Worm (Caenorhabditis elegans) whole organism, late embryonic: ENCODE measurements around the gene C45H4.18.

ENCODE experiments used
- ceh-31 ChIP-seq: sonication (generic microtip); optimal IDR thresholded peaks from 2 replicates; lab custom pipeline; 2016; ENCODE audit warnings: missing genetic modification characterization, missing compliant biosample characterization
- unc-55 ChIP-seq: sonication (generic microtip); optimal IDR thresholded peaks from 2 replicates; lab custom pipeline; 2017; ENCODE audit warnings: missing biosample characterization, missing genetic modification reagents, missing genetic modification characterization
- unc-86 ChIP-seq: sonication (generic microtip); optimal IDR thresholded peaks from 2 replicates; lab custom pipeline; 2016; ENCODE audit warnings: missing genetic modification characterization, missing compliant biosample characterization

DNA sequence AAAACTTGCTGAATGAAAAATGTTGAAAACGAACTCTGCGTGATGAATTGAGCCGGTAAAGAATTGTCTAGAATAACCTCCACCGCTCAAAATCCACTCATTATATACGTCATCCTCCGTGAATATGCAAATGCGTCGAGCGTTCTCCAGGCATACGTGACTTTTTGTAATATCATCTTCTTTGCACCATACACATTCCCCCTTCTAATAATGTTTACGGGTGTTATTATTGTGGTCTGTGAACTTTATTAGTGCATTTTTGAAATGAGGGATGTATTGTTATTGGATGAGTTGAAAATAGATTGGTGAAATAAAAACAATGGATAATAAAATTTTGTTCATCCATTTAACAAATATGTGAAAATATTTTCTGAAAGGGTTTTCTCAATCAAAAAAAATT, 35.4 kb upstream of the C45H4.18 start, which contains the start of gene F22F7.7:
- TF ChIP-seq unc-86 (tag; lab: Kevin White, UChicago) (no peak), unc-55 (GFP tag; lab: Kevin White, UChicago) (no peak), ceh-31 (tag; lab: Kevin White, UChicago) (no peak)
